Worm (Caenorhabditis elegans) whole organism, mixed stage, embryonic: ENCODE results near the gene W02H5.2.

Source experiments
- M03D4.4 ChIP-seq: sonication (generic microtip); optimal IDR thresholded peaks from 2 replicates; lab custom pipeline; 2017; ENCODE audit warnings: mild to moderate bottlenecking, missing genetic modification characterization, missing compliant biosample characterization
- bed-3 ChIP-seq: fragments of 200-800 bp; sonication (Bioruptor generic); optimal IDR thresholded peaks from 3 replicates; lab custom pipeline; 2018; ENCODE audit warnings: mild to moderate bottlenecking, missing genetic modification characterization, moderate library complexity, missing compliant biosample characterization
- blmp-1 ChIP-seq: fragments of 150-350 bp; optimal IDR thresholded peaks from 2 replicates; lab custom pipeline; 2014; ENCODE audit warnings: missing biosample characterization, missing genetic modification characterization
- ceh-39 ChIP-seq: fragments of 150-350 bp; optimal IDR thresholded peaks from 2 replicates; lab custom pipeline; 2014; ENCODE audit warnings: missing biosample characterization, missing genetic modification characterization
- ceh-43 ChIP-seq: fragments of 200-800 bp; sonication (Bioruptor generic); optimal IDR thresholded peaks from 2 replicates; lab custom pipeline; 2018; ENCODE audit warnings: mild to moderate bottlenecking, missing genetic modification characterization, moderate library complexity, missing compliant biosample characterization
- ceh-83 ChIP-seq: fragments of 200-800 bp; sonication (Bioruptor generic); optimal IDR thresholded peaks from 2 replicates; lab custom pipeline; 2018; ENCODE audit warnings: mild to moderate bottlenecking, missing genetic modification characterization, missing compliant biosample characterization
- ces-1 ChIP-seq: fragments of 150-350 bp; optimal IDR thresholded peaks from 2 replicates; lab custom pipeline; 2014; ENCODE audit warnings: missing biosample characterization, missing genetic modification reagents, missing genetic modification characterization
- cnd-1 ChIP-seq: fragments of 200-800 bp; sonication (Bioruptor generic); optimal IDR thresholded peaks from 2 replicates; lab custom pipeline; 2018; ENCODE audit warnings: mild to moderate bottlenecking, missing genetic modification characterization, missing compliant biosample characterization
- drap-1 ChIP-seq: fragments of 200-800 bp; sonication (Bioruptor generic); optimal IDR thresholded peaks from 3 replicates; lab custom pipeline; 2018; ENCODE audit warnings: mild to moderate bottlenecking, missing genetic modification characterization, missing compliant biosample characterization
- elt-1 ChIP-seq: sonication (generic microtip); optimal IDR thresholded peaks from 2 replicates; lab custom pipeline; 2017; ENCODE audit warnings: missing genetic modification characterization, mild to moderate bottlenecking, missing compliant biosample characterization, antibody characterized with exemption, moderate library complexity, borderline replicate concordance; ENCODE audit not compliant: insufficient read depth
- flh-1 ChIP-seq: fragments of 200-800 bp; sonication (Bioruptor generic); optimal IDR thresholded peaks from 2 replicates; lab custom pipeline; 2018; ENCODE audit warnings: mild to moderate bottlenecking, missing genetic modification characterization, moderate library complexity, missing compliant biosample characterization
- ham-2 ChIP-seq: fragments of 200-800 bp; sonication (Bioruptor generic); optimal IDR thresholded peaks from 2 replicates; lab custom pipeline; 2018; ENCODE audit warnings: mild to moderate bottlenecking, missing genetic modification characterization, missing compliant biosample characterization
- hlh-1 ChIP-seq: fragments of 150-350 bp; optimal IDR thresholded peaks from 2 replicates; lab custom pipeline; 2014; ENCODE audit warnings: missing biosample characterization, missing genetic modification reagents, missing genetic modification characterization
- lin-13 ChIP-seq: fragments of 150-350 bp; optimal IDR thresholded peaks from 2 replicates; lab custom pipeline; 2014; ENCODE audit warnings: missing biosample characterization, missing genetic modification characterization
- lin-32 ChIP-seq: fragments of 200-800 bp; sonication (Bioruptor generic); optimal IDR thresholded peaks from 2 replicates; lab custom pipeline; 2018; ENCODE audit warnings: mild to moderate bottlenecking, missing genetic modification characterization, missing compliant biosample characterization
- lsy-2 ChIP-seq: fragments of 150-350 bp; optimal IDR thresholded peaks from 2 replicates; lab custom pipeline; 2014; ENCODE audit warnings: missing biosample characterization, missing genetic modification characterization
- mab-5 ChIP-seq: fragments of 150-350 bp; optimal IDR thresholded peaks from 2 replicates; lab custom pipeline; 2014; ENCODE audit warnings: missing biosample characterization, missing genetic modification characterization
- mls-2 ChIP-seq: sonication (generic microtip); optimal IDR thresholded peaks from 2 replicates; lab custom pipeline; 2016; ENCODE audit warnings: mild to moderate bottlenecking, missing genetic modification characterization, moderate library complexity, missing compliant biosample characterization
- nhr-12 ChIP-seq: fragments of 150-350 bp; optimal IDR thresholded peaks from 2 replicates; lab custom pipeline; 2014; ENCODE audit warnings: missing biosample characterization, missing genetic modification characterization
- nhr-2 ChIP-seq: fragments of 150-350 bp; optimal IDR thresholded peaks from 2 replicates; lab custom pipeline; 2014; ENCODE audit warnings: missing biosample characterization, missing genetic modification characterization
- nhr-237 ChIP-seq: fragments of 150-350 bp; optimal IDR thresholded peaks from 2 replicates; lab custom pipeline; 2014; ENCODE audit warnings: missing biosample characterization, missing genetic modification characterization
- nhr-28 ChIP-seq: fragments of 150-350 bp; optimal IDR thresholded peaks from 2 replicates; lab custom pipeline; 2014; ENCODE audit warnings: missing biosample characterization, missing genetic modification characterization
- nhr-76 ChIP-seq: sonication (generic microtip); optimal IDR thresholded peaks from 2 replicates; lab custom pipeline; 2017; ENCODE audit warnings: missing biosample characterization, missing genetic modification characterization
- pha-4 ChIP-seq: fragments of 150-350 bp; optimal IDR thresholded peaks from 2 replicates; lab custom pipeline; 2018; ENCODE audit warnings: missing biosample characterization, missing genetic modification reagents, missing genetic modification characterization
- sem-2 ChIP-seq: fragments of 200-800 bp; sonication (Bioruptor generic); optimal IDR thresholded peaks from 2 replicates; lab custom pipeline; 2018; ENCODE audit warnings: mild to moderate bottlenecking, missing genetic modification characterization, missing compliant biosample characterization
- snpc-4 ChIP-seq: fragments of 150-350 bp; optimal IDR thresholded peaks from 2 replicates; lab custom pipeline; 2014; ENCODE audit warnings: missing biosample characterization, missing genetic modification characterization
- sptf-1 ChIP-seq: sonication (generic microtip); optimal IDR thresholded peaks from 2 replicates; lab custom pipeline; 2017; ENCODE audit warnings: mild to moderate bottlenecking, missing genetic modification characterization, moderate library complexity, missing compliant biosample characterization
- tbx-8 ChIP-seq: fragments of 200-800 bp; sonication (Bioruptor generic); optimal IDR thresholded peaks from 2 replicates; lab custom pipeline; 2018; ENCODE audit warnings: mild to moderate bottlenecking, missing genetic modification characterization, moderate library complexity, missing compliant biosample characterization
- unc-120 ChIP-seq: sonication (generic microtip); optimal IDR thresholded peaks from 2 replicates; lab custom pipeline; 2017; ENCODE audit warnings: missing genetic modification characterization, missing compliant biosample characterization; ENCODE audit not compliant: poor library complexity, severe bottlenecking
- unc-39 ChIP-seq: fragments of 150-350 bp; optimal IDR thresholded peaks from 2 replicates; lab custom pipeline; 2014; ENCODE audit warnings: missing biosample characterization, missing genetic modification characterization
- unc-62 ChIP-seq: fragments of 150-350 bp; optimal IDR thresholded peaks from 2 replicates; lab custom pipeline; 2014; ENCODE audit warnings: missing biosample characterization, missing genetic modification reagents, missing genetic modification characterization
- zip-8 ChIP-seq: fragments of 150-350 bp; optimal IDR thresholded peaks from 2 replicates; lab custom pipeline; 2014; ENCODE audit warnings: missing biosample characterization, missing genetic modification characterization

The W02H5.2 gene

DNA sequence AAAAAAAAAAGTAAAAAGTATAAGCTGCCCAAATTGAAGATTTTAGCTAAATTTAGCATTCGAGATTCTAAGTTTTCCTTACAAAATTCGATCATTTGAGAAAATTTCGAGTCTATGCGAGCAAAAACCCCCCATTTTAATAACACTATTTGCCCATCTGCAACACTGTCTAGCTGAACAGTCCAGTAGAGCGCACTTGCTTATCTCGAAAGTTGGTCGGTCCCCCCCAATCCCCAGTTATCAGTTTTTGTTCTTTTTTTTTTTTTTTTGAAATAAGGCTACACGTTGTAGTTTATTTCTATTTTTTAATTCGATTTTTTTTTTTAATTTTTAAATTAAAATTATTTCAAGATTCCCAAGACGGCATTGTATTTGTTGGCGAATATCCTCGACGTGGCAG lies 18.5 kb downstream of the W02H5.2 start:
- TF ChIP-seq blmp-1 (tag; lab: Kevin White, UChicago) (no peak), nhr-76 (tag; lab: Kevin White, UChicago) (no peak), flh-1 (GFP tag; lab: Kevin White, UChicago) (no peak), tbx-8 (no peak), nhr-2 (no peak), pha-4 (tag; lab: Kevin White, UChicago) (no peak), snpc-4 (tag; lab: Kevin White, UChicago) (no peak), cnd-1 (no peak), bed-3 (GFP tag; lab: Kevin White, UChicago) (no peak), lsy-2 (no peak), lin-13 (tag; lab: Kevin White, UChicago) (no peak), lin-32 (GFP tag; lab: Kevin White, UChicago) (no peak), M03D4.4 (no peak), hlh-1 (tag; lab: Kevin White, UChicago) (no peak), mab-5 (tag; lab: Kevin White, UChicago) (no peak), ceh-39 (tag; lab: Kevin White, UChicago) (no peak), unc-120 (tag; lab: Kevin White, UChicago) (no peak)

DNA sequence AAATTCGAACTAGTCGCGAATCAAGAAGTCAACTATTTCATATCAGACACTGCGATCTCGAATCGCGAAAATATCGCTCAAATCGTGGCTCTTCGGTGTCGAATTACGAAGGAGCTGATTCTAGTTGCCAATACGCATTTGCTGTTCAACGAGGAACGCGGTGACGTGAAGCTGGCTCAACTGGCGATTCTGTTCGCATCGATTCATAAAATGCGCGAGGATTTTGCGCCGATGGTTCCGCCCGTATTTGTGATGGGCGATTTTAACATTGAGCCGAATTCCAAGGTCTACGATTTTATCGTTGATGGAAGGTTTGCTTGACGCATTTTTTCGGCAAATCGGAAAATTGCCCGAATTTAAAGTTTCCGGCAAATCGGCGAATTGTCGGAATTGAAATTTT lies 21.3 kb downstream of the W02H5.2 start:
- TF ChIP-seq lin-13 (tag; lab: Kevin White, UChicago) (no peak), ceh-43 (GFP tag; lab: Kevin White, UChicago) (no peak), nhr-28 (no peak), ham-2 (GFP tag; lab: Kevin White, UChicago) (no peak), ces-1 (GFP tag; lab: Kevin White, UChicago) (no peak), nhr-237 (tag; lab: Kevin White, UChicago) (no peak), nhr-12 (no peak), flh-1 (GFP tag; lab: Kevin White, UChicago) (no peak), pha-4 (tag; lab: Kevin White, UChicago) (no peak), elt-1 (tag; lab: Kevin White, UChicago) (no peak), bed-3 (GFP tag; lab: Kevin White, UChicago) (no peak), sptf-1 (no peak), ceh-83 (GFP tag; lab: Kevin White, UChicago) (no peak), unc-39 (tag; lab: Kevin White, UChicago) (no peak), ceh-39 (tag; lab: Kevin White, UChicago) (no peak), unc-62 (GFP tag; lab: Kevin White, UChicago) (no peak), sem-2 (GFP tag; lab: Kevin White, UChicago) (no peak)

- TF ChIP-seq zip-8 (peak; percentile 64), sem-2 (GFP tag; lab: Kevin White, UChicago) (no peak)
Observed at ce11 chrV:2664525-2665053, 25.5 kb downstream of the W02H5.2 start, which contains the start of gene ndx-2. Gene ndx-2 (minus strand): TSS chrV:2665003.

- no peak for TF ChIP-seq sem-2 (GFP tag; lab: Kevin White, UChicago)
- no peak for TF ChIP-seq unc-120 (tag; lab: Kevin White, UChicago)
- no peak for TF ChIP-seq ham-2 (GFP tag; lab: Kevin White, UChicago)
- TF ChIP-seq mls-2 (tag; lab: Kevin White, UChicago): no peak
- no peak for TF ChIP-seq lin-13 (tag; lab: Kevin White, UChicago)
- TF ChIP-seq M03D4.4: no peak
- no peak for TF ChIP-seq elt-1 (tag; lab: Kevin White, UChicago)
- no peak for TF ChIP-seq unc-62 (GFP tag; lab: Kevin White, UChicago)
- TF ChIP-seq ceh-83 (GFP tag; lab: Kevin White, UChicago): no peak
- TF ChIP-seq hlh-1 (tag; lab: Kevin White, UChicago): no peak
- no peak for TF ChIP-seq nhr-12
- TF ChIP-seq flh-1 (GFP tag; lab: Kevin White, UChicago): no peak
- no peak for TF ChIP-seq lsy-2
- TF ChIP-seq nhr-2: no peak
- no peak for TF ChIP-seq drap-1 (GFP tag; lab: Kevin White, UChicago)
Observed at ce11 chrV:2666600-2666999, 27.5 kb downstream of the W02H5.2 start, which contains the start of gene W02G9.4. Gene W02G9.4 (plus strand): TSS chrV:2666900.
